Fruit fly (Drosophila melanogaster): ENCODE data around the gene CG43783.

CG43783 gene

DNA sequence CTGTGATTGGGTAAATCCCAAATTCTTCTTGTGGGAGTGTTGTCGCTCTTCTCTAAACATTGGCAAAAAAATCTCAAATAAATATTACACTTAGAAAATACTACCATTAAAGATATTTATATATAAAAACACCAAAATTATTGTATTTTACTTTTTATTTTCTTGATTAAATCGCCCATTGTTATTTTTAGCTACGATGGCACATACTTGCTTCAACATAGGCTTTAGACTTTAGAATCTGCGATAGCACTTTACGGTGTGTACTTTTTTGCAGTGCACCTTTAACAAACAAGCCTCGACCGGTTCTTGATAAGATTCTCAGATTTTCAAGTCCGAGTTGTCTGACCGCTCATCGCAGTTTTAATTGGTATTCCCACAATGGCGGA lies 569 bp upstream of the CG43783 start, which contains the start of gene GNBP3 (continued):
- TF ChIP-seq lbe (GFP tag; optimal IDR thresholded peaks at IDR 0.05) (peak; percentile 96), pzg (GFP tag; optimal IDR thresholded peaks at IDR 0.05) (no peak), lilli (GFP tag; optimal IDR thresholded peaks at IDR 0.05) (peak; percentile 64), sqz (GFP tag; optimal IDR thresholded peaks at IDR 0.05) (peak; percentile 65), CG8924 (tag; optimal IDR thresholded peaks at IDR 0.05) (peak; percentile 36), Taf1 (GFP tag; IDR thresholded peaks at IDR 0.05) (no peak), Xrp1 (GFP tag; IDR thresholded peaks at IDR 0.05) (peak; percentile 86), CG30403 (GFP tag; optimal IDR thresholded peaks at IDR 0.05) (peak; percentile 62), wdn (GFP tag; IDR thresholded peaks at IDR 0.05) (0 out of 2 replicates have a peak, but pooled peaks have one; percentile 17), gcm (GFP tag; optimal IDR thresholded peaks at IDR 0.05) (peak; percentile 9), D19A (tag; optimal IDR thresholded peaks at IDR 0.05) (peak; percentile 33), ab (GFP tag; optimal IDR thresholded peaks at IDR 0.05) (peak; percentile 1), CG10959 (GFP tag; IDR thresholded peaks at IDR 0.05) (peak; percentile 69), bab2 (GFP tag; optimal IDR thresholded peaks at IDR 0.05) (peak; percentile 59), CG33557 (GFP tag; optimal IDR thresholded peaks at IDR 0.05) (peak; percentile 27), Drgx (GFP tag; IDR thresholded peaks at IDR 0.05) (peak; percentile 74), CG13775 (GFP tag; optimal IDR thresholded peaks at IDR 0.05) (peak; percentile 49), CG8281 (tag; optimal IDR thresholded peaks at IDR 0.05) (peak; percentile 49), croc (GFP tag; conservative IDR thresholded peaks at IDR 0.05) (peak; percentile 65), Xbp1 (GFP tag; optimal IDR thresholded peaks at IDR 0.05) (peak; percentile 42), gsb (GFP tag; IDR thresholded peaks at IDR 0.05) (no peak), CG6683 (GFP tag; optimal IDR thresholded peaks at IDR 0.05) (peak; percentile 75), cg (GFP tag; optimal IDR thresholded peaks at IDR 0.05) (no peak), ac (GFP tag; optimal IDR thresholded peaks at IDR 0.05) (peak; percentile 31), CoRest (tag; optimal IDR thresholded peaks at IDR 0.05) (peak; percentile 35), Fer3 (tag; optimal IDR thresholded peaks at IDR 0.05) (peak; percentile 77), tll (GFP tag; optimal IDR thresholded peaks at IDR 0.05) (peak in 1 of 2 experiments; percentile 1), sisA (GFP tag; IDR thresholded peaks at IDR 0.05) (peak; percentile 78), Sry-β (GFP tag; optimal IDR thresholded peaks at IDR 0.05) (peak; percentile 11)

DNA sequence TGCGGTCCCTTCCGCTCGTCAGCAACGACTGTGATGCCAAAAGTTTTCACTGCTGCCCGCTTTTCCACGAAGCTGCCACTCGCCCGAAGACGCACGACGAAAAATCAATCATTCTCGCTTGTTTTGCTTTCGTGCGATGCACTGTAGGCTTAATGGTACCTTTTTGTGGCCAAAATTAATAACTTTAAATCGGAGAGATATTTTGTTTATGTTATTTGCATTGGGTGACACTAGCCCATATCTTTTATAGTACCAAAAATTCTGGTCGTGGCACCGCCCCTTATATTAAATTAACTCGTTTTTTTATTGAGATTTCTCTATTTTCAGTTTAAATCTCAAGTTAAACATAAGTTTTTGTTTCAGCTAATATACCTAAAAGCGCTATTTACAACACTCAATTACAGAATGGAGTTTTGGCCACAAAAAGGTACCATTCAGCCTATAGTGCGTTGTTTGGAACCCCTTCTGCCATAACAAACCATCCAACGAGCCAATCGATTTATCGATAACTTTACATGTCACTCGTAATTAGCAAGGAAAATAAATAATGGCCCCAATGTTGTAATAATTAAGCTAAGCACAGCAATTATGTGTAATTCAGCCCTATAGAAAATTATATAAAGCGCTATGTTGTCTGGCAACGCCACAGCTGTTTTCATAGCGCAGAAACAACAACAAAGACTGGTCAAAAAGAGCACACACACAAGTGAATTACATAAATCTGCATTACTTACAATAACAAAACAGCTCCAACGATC lies 694 bp downstream of the CG43783 start:
- peak; percentile 64 for TF ChIP-seq scrt (GFP tag; optimal IDR thresholded peaks at IDR 0.05)
- no peak for TF ChIP-seq HLHmδ (GFP tag; optimal IDR thresholded peaks at IDR 0.05)
- TF ChIP-seq schlank (tag; optimal IDR thresholded peaks at IDR 0.05): no peak
- TF ChIP-seq CG9876 (GFP tag; optimal IDR thresholded peaks at IDR 0.05): no peak
- TF ChIP-seq lilli (GFP tag; optimal IDR thresholded peaks at IDR 0.05): peak; percentile 46
- TF ChIP-seq gsb-n (tag; optimal IDR thresholded peaks at IDR 0.05): peak; percentile 53
- TF ChIP-seq tup (GFP tag; optimal IDR thresholded peaks at IDR 0.05): peak; percentile 4
- no peak for TF ChIP-seq kni (GFP tag; optimal IDR thresholded peaks at IDR 0.05)
- TF ChIP-seq CG12942 (GFP tag; optimal IDR thresholded peaks at IDR 0.05): no peak
- 0 out of 4 replicates have a peak, but pooled peaks have one; percentile 34 for TF ChIP-seq chinmo (GFP tag; IDR thresholded peaks at IDR 0.05; ENCODE audit: partially characterized antibody)
- peak; percentile 76 for TF ChIP-seq nmo (GFP tag; optimal IDR thresholded peaks at IDR 0.05)
- TF ChIP-seq ems (GFP tag; optimal IDR thresholded peaks at IDR 0.05): peak; percentile 56
- TF ChIP-seq NFAT (GFP tag; IDR thresholded peaks at IDR 0.05): no peak
- TF ChIP-seq gce (GFP tag; IDR thresholded peaks at IDR 0.05): no peak
- TF ChIP-seq CG7928 (GFP tag; optimal IDR thresholded peaks at IDR 0.05): peak; percentile 2
- peak; percentile 60 for TF ChIP-seq caup (GFP tag; optimal IDR thresholded peaks at IDR 0.05; ENCODE audit: severe bottlenecking)
- TF ChIP-seq Lpt (GFP tag; optimal IDR thresholded peaks at IDR 0.05): no peak
- TF ChIP-seq CG12155 (GFP tag; optimal IDR thresholded peaks at IDR 0.05): peak; percentile 87
- no peak for TF ChIP-seq sim (GFP tag; IDR thresholded peaks at IDR 0.05)
- TF ChIP-seq bbx (GFP tag; IDR thresholded peaks at IDR 0.05; ENCODE audit: partially characterized antibody): peak; percentile 12
- TF ChIP-seq tna (GFP tag; IDR thresholded peaks at IDR 0.05; ENCODE audit: partially characterized antibody): no peak

Data from whole organism, embryonic.